Worm (Caenorhabditis elegans) whole organism, L3 larva: ENCODE measurements around the gene chil-11.

Source experiments
- ZK546.5 ChIP-seq: sonication (generic microtip); optimal IDR thresholded peaks from 2 replicates; lab custom pipeline; 2017; ENCODE audit warnings: missing biosample characterization, missing genetic modification characterization
- aly-2 ChIP-seq: fragments of 150-350 bp; optimal IDR thresholded peaks from 2 replicates; lab custom pipeline; 2014; ENCODE audit warnings: missing biosample characterization, missing genetic modification characterization
- ama-1 ChIP-seq: fragments of 150-350 bp; optimal IDR thresholded peaks from 2 replicates; lab custom pipeline; 2018
- ceh-9 ChIP-seq: sonication (generic microtip); optimal IDR thresholded peaks from 2 replicates; lab custom pipeline; 2018; ENCODE audit warnings: missing biosample characterization, missing genetic modification characterization
- egl-27 ChIP-seq: sonication (generic microtip); optimal IDR thresholded peaks from 4 replicates; lab custom pipeline; 2017; ENCODE audit warnings: missing biosample characterization, missing genetic modification reagents, missing genetic modification characterization
- egl-5 ChIP-seq: fragments of 150-350 bp; optimal IDR thresholded peaks from 2 replicates; lab custom pipeline; 2017; ENCODE audit warnings: missing biosample characterization, missing genetic modification reagents, missing genetic modification characterization, inconsistent platforms
- elt-1 ChIP-seq: fragments of 150-350 bp; optimal IDR thresholded peaks from 2 replicates; lab custom pipeline; 2014; ENCODE audit warnings: missing biosample characterization, missing genetic modification characterization
- elt-2 ChIP-seq: sonication (generic microtip); optimal IDR thresholded peaks from 2 replicates; lab custom pipeline; 2016; ENCODE audit warnings: missing genetic modification reagents, mild to moderate bottlenecking, missing genetic modification characterization, missing compliant biosample characterization
- elt-3 ChIP-seq, 3 experiments: fragments of 150-350 bp in 1 of 3; sonication (generic microtip) in 2 of 3; optimal IDR thresholded peaks; 2 replicates in 2 of 3; 4 replicates in 1 of 3; lab custom pipeline; 2014 to 2017; ENCODE audit warnings: missing biosample characterization in 3 of 3, missing genetic modification characterization in 3 of 3
- eor-1 ChIP-seq, 2 experiments: fragments of 150-350 bp; optimal IDR thresholded peaks; 2 replicates each; lab custom pipeline; 2014 to 2018; ENCODE audit warnings: missing biosample characterization in 2 of 2, missing genetic modification characterization in 2 of 2
- fkh-2 ChIP-seq: fragments of 150-350 bp; optimal IDR thresholded peaks from 2 replicates; lab custom pipeline; 2014; ENCODE audit warnings: missing biosample characterization, missing genetic modification reagents, missing genetic modification characterization
- hmg-11 ChIP-seq: sonication (generic microtip); optimal IDR thresholded peaks from 2 replicates; lab custom pipeline; 2016; ENCODE audit warnings: missing genetic modification characterization, missing compliant biosample characterization
- lin-15B ChIP-seq: fragments of 150-350 bp; optimal IDR thresholded peaks from 2 replicates; lab custom pipeline; 2014; ENCODE audit warnings: missing biosample characterization, missing genetic modification characterization
- lin-39 ChIP-seq: fragments of 150-350 bp; optimal IDR thresholded peaks from 2 replicates; lab custom pipeline; 2018; ENCODE audit warnings: missing biosample characterization, missing genetic modification reagents, missing genetic modification characterization
- lsy-12 ChIP-seq: sonication (generic microtip); optimal IDR thresholded peaks from 2 replicates; lab custom pipeline; 2016; ENCODE audit warnings: mild to moderate bottlenecking, missing genetic modification characterization, missing compliant biosample characterization
- mdl-1 ChIP-seq: fragments of 150-350 bp; optimal IDR thresholded peaks from 2 replicates; lab custom pipeline; 2014; ENCODE audit warnings: missing biosample characterization, missing genetic modification characterization
- mml-1 ChIP-seq: fragments of 150-350 bp; sonication (generic microtip); optimal IDR thresholded peaks from 3 replicates; lab custom pipeline; 2014; ENCODE audit warnings: missing biosample characterization, missing genetic modification characterization
- nhr-12 ChIP-seq: fragments of 150-350 bp; optimal IDR thresholded peaks from 2 replicates; lab custom pipeline; 2014; ENCODE audit warnings: missing biosample characterization, missing genetic modification characterization
- nhr-23 ChIP-seq: fragments of 150-350 bp; optimal IDR thresholded peaks from 2 replicates; lab custom pipeline; 2014; ENCODE audit warnings: missing biosample characterization, missing genetic modification reagents, missing genetic modification characterization
- nhr-237 ChIP-seq: fragments of 150-350 bp; optimal IDR thresholded peaks from 2 replicates; lab custom pipeline; 2014; ENCODE audit warnings: missing biosample characterization, missing genetic modification characterization
- nhr-25 ChIP-seq: sonication (generic microtip); optimal IDR thresholded peaks from 2 replicates; lab custom pipeline; 2017; ENCODE audit warnings: missing biosample characterization, missing genetic modification characterization
- nhr-28 ChIP-seq: fragments of 150-350 bp; optimal IDR thresholded peaks from 2 replicates; lab custom pipeline; 2014; ENCODE audit warnings: missing biosample characterization, missing genetic modification characterization
- nhr-43 ChIP-seq: sonication (generic microtip); optimal IDR thresholded peaks from 2 replicates; lab custom pipeline; 2016; ENCODE audit warnings: mild to moderate bottlenecking, missing genetic modification characterization, missing compliant biosample characterization; ENCODE audit not compliant: poor library complexity, severe bottlenecking
- nhr-67 ChIP-seq: fragments of 150-350 bp; optimal IDR thresholded peaks from 2 replicates; lab custom pipeline; 2014; ENCODE audit warnings: missing biosample characterization, missing genetic modification characterization
- nhr-76 ChIP-seq: fragments of 150-350 bp; sonication (generic microtip); optimal IDR thresholded peaks from 5 replicates; lab custom pipeline; 2014; ENCODE audit warnings: missing biosample characterization, missing genetic modification characterization
- nhr-77 ChIP-seq: fragments of 150-350 bp; optimal IDR thresholded peaks from 2 replicates; lab custom pipeline; 2014; ENCODE audit warnings: missing biosample characterization, missing genetic modification characterization
- pqm-1 ChIP-seq: fragments of 150-350 bp; optimal IDR thresholded peaks from 2 replicates; lab custom pipeline; 2017; ENCODE audit warnings: missing biosample characterization, missing genetic modification characterization, inconsistent platforms
- sea-2 ChIP-seq: fragments of 150-350 bp; sonication (generic microtip); optimal IDR thresholded peaks from 4 replicates; lab custom pipeline; 2014; ENCODE audit warnings: missing biosample characterization, missing genetic modification reagents, missing genetic modification characterization
- skn-1 ChIP-seq: fragments of 150-350 bp; optimal IDR thresholded peaks from 2 replicates; lab custom pipeline; 2014; ENCODE audit warnings: missing biosample characterization, missing genetic modification characterization
- tbx-2 ChIP-seq: sonication (generic microtip); optimal IDR thresholded peaks from 2 replicates; lab custom pipeline; 2016; ENCODE audit warnings: mild to moderate bottlenecking, missing genetic modification characterization, missing compliant biosample characterization
- unc-62 ChIP-seq: fragments of 150-350 bp; sonication (generic microtip); optimal IDR thresholded peaks from 4 replicates; lab custom pipeline; 2014; ENCODE audit warnings: missing biosample characterization, missing genetic modification reagents, missing genetic modification characterization
- zag-1 ChIP-seq: fragments of 150-350 bp; optimal IDR thresholded peaks from 2 replicates; lab custom pipeline; 2014; ENCODE audit warnings: missing biosample characterization, missing genetic modification characterization
- ztf-11 ChIP-seq: fragments of 150-350 bp; optimal IDR thresholded peaks from 2 replicates; lab custom pipeline; 2014; ENCODE audit warnings: missing biosample characterization, missing genetic modification characterization
- ztf-4 ChIP-seq: fragments of 150-350 bp; optimal IDR thresholded peaks from 2 replicates; lab custom pipeline; 2014; ENCODE audit warnings: missing biosample characterization, missing genetic modification characterization

Gene chil-11

DNA sequence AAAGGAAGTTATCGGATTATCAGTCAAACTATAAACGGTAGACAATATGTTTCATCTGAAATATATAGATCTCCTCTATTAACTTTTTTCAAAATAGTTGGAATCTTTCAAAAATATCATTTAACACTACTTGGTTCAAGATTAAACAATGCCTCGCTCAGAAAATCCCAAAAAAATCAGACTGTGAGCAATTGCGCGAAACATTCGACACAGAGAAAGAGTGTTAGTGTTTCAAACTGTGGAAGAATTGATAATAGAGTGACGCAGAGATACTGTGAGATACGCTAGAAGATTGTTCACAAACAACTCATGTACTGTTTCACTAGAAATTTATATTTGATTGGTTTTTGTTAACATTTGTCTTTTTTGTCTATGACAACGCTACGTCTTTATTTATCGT, at the start of gene chil-11:
Gene chil-11, plus strand, starts transcription at position 301 of the 400 bp plus-strand sequence.
- TF ChIP-seq egl-5 (tag; lab: Kevin White, UChicago) (no peak), lin-39 (tag; lab: Kevin White, UChicago) (no peak), lsy-12 (no peak), eor-1 (tag; optimal IDR thresholded peaks at IDR 0.05; lab: Kevin White, UChicago) (no peak), nhr-67 (no peak), ztf-4 (tag; lab: Kevin White, UChicago) (no peak), tbx-2 (tag; lab: Kevin White, UChicago) (no peak), nhr-12 (no peak), aly-2 (tag; lab: Kevin White, UChicago) (no peak), egl-27 (tag; lab: Kevin White, UChicago) (no peak), hmg-11 (tag; lab: Kevin White, UChicago) (no peak)

DNA sequence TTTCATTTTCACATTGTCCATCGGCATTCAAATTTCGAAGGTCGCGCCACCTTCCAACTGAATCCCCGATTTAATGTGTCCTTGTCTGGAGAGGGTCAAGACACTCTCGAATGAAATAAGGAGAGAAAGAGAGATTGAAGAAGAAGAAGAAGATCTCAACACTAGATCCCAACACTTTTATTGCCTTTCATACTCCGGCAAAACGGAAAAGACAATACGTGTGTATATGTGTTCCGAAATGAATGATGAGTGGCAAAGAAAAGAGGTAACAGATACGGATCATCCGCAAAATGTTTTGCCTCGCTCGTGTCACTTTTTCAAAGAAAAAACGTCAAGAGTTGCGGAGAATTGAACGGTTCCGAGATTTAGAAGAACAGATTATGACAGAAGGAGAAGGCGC, 40.8 kb upstream of the chil-11 start:
- no peak for TF ChIP-seq ztf-4 (tag; lab: Kevin White, UChicago)
- TF ChIP-seq sea-2 (GFP tag; lab: Kevin White, UChicago), result no peak
- peak; percentile 64 for TF ChIP-seq nhr-25 (tag; lab: Kevin White, UChicago)
- no peak for TF ChIP-seq lsy-12
- TF ChIP-seq nhr-237, result no peak
- no peak for TF ChIP-seq zag-1 (tag; lab: Kevin White, UChicago)
- TF ChIP-seq mml-1 (tag; lab: Kevin White, UChicago), result no peak

DNA sequence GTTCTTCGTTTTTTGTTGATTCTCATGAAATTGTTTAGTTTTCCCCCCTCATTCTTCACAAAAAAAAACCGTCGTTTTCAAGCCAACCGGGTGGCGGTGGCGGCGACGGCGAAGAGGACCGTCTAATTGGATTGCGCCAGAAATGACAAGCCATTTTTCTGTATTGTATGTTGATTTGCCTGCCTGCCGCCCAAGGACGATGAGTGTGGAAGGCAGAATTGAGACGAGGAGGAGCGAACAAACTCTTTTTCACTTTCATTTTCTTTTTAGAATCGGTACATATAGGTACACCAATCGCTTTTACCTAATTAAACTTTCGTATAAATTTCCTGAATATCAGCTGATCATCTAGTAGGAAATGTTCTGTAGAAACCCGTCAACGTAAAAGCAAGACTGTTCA, 39.5 kb upstream of the chil-11 start:
- TF ChIP-seq nhr-25 (tag; lab: Kevin White, UChicago) (peak; percentile 50), elt-3 (tag; optimal IDR thresholded peaks at IDR 0.05; lab: Kevin White, UChicago) (no peak)

DNA sequence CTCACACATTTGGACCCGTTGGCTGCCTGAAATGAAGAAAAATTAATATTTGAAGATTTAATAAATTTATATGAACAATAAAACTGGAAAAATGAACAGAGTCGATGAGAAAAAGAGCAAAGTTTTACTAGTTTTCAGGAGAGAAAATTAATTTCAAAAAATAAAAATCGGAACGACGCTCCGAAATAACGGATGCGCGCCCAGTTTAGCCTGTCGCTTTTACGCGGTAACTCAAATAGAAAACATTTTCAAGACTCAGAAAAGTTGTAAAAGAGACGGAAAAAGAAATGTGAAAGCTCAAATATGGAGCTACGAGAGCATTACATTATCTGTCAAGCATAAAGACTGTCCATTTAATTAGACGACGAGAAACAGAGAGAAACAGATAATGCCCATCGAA, 37.7 kb upstream of the chil-11 start, which contains the start of the genes C55C3.73 and perm-5:
Gene C55C3.73, minus strand, starts transcription at position 9 of the 400 bp plus-strand sequence.
Gene perm-5, minus strand, starts transcription at position 26 of the 400 bp plus-strand sequence.
- no peak for TF ChIP-seq skn-1 (tag; lab: Kevin White, UChicago)
- no peak for TF ChIP-seq nhr-76
- TF ChIP-seq nhr-77 (tag; lab: Kevin White, UChicago), result no peak
- no peak for TF ChIP-seq unc-62 (GFP tag; lab: Kevin White, UChicago)
- TF ChIP-seq pqm-1 (tag; lab: Kevin White, UChicago), result no peak
- TF ChIP-seq nhr-23 (tag; lab: Kevin White, UChicago), result no peak
- TF ChIP-seq lin-15B (tag; lab: Kevin White, UChicago), result no peak
- no peak for TF ChIP-seq nhr-28
- no peak for TF ChIP-seq sea-2 (GFP tag; lab: Kevin White, UChicago)
- no peak for TF ChIP-seq ama-1 (lab: Kevin White, UChicago)
- no peak for TF ChIP-seq ceh-9 (tag; lab: Kevin White, UChicago)
- no peak for TF ChIP-seq zag-1 (tag; lab: Kevin White, UChicago)
- TF ChIP-seq ztf-11 (tag; lab: Kevin White, UChicago), result no peak
- no peak for TF ChIP-seq mml-1 (tag; lab: Kevin White, UChicago)
- TF ChIP-seq elt-3 (tag; optimal IDR thresholded peaks at IDR 0.05; lab: Kevin White, UChicago), result no peak
- TF ChIP-seq ZK546.5 (tag; lab: Kevin White, UChicago), result no peak
- no peak for TF ChIP-seq egl-27 (tag; lab: Kevin White, UChicago)
- TF ChIP-seq elt-2 (tag; lab: Kevin White, UChicago), result no peak
- no peak for TF ChIP-seq mdl-1
- TF ChIP-seq fkh-2 (tag; lab: Kevin White, UChicago), result no peak

DNA sequence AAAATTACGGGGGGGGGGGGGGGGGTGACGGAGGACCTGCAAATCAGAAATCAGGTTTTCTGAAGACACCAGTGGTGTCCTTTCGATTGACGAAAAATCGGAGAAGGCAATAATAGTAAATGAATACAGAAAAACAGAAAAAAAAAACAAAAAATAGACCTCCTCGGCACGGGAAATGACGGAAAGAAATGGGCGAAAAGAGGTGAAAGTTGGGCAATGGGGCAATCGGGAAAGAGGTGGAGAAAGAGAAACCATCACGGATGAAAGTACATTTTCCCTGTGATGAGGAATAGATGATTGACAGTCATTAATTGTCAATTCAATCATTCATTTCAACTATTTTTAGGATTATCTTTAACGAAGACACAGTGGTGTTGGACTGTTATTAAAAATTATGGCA, 37.2 kb upstream of the chil-11 start:
- peak; percentile 5 for TF ChIP-seq nhr-23 (tag; lab: Kevin White, UChicago)
- no peak for TF ChIP-seq mdl-1
- no peak for TF ChIP-seq tbx-2 (tag; lab: Kevin White, UChicago)
- no peak for TF ChIP-seq ZK546.5 (tag; lab: Kevin White, UChicago)
- no peak for TF ChIP-seq elt-1 (tag; lab: Kevin White, UChicago)

DNA sequence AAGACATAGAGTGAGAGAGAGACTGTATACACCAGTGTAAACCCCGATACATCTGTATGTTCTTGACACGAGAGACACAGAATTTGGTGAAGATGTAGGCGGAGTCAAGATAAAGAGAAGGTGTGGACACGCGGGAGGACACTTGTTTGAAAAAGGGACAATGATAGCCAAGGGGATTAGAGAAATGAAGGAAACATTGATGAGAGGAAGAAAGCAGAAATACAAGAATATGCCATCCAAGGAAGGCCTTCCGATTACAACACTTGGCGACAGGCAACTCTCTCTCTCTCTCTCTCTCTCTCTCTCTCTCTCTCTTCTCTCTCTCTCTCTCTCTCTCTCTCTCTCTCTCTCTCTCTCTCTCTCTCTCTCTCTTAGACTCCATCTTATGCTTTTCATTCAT, 34.5 kb upstream of the chil-11 start:
- peak; percentile 16 for TF ChIP-seq nhr-23 (tag; lab: Kevin White, UChicago)
- no peak for TF ChIP-seq ztf-11 (tag; lab: Kevin White, UChicago)
- peak; percentile 53 for TF ChIP-seq nhr-43
- no peak for TF ChIP-seq ceh-9 (tag; lab: Kevin White, UChicago)
- TF ChIP-seq nhr-25 (tag; lab: Kevin White, UChicago), result peak; percentile 64
